Worm (Caenorhabditis elegans) whole organism, L4 larva: ENCODE data around the gene zig-4.

Experiments
- D1046.2 ChIP-seq: fragments of 200-800 bp; sonication (Bioruptor generic); IDR thresholded peaks from 2 replicates; pipeline ENCODE4 v1.3.6; 2022; ENCODE audit warnings: missing genetic modification characterization, missing compliant biosample characterization
- F10B5.3 ChIP-seq: sonication (generic microtip); optimal IDR thresholded peaks from 2 replicates; lab custom pipeline; 2016; ENCODE audit warnings: mild to moderate bottlenecking, missing genetic modification characterization, missing compliant biosample characterization
- F37D6.2 ChIP-seq: sonication (generic microtip); optimal IDR thresholded peaks from 2 replicates; lab custom pipeline; 2016; ENCODE audit warnings: mild to moderate bottlenecking, missing genetic modification characterization, missing compliant biosample characterization
- F49E8.2 ChIP-seq: sonication (generic microtip); optimal IDR thresholded peaks from 2 replicates; lab custom pipeline; 2016; ENCODE audit warnings: missing compliant biosample characterization, mild to moderate bottlenecking, missing genetic modification characterization, borderline replicate concordance
- Y105C5A.15 ChIP-seq: fragments of 200-800 bp; sonication (Bioruptor generic); IDR thresholded peaks from 2 replicates; pipeline ENCODE4 v1.3.6; 2022; ENCODE audit warnings: missing genetic modification characterization, missing compliant biosample characterization
- aly-2 ChIP-seq: sonication (generic microtip); optimal IDR thresholded peaks from 2 replicates; lab custom pipeline; 2018; ENCODE audit warnings: missing biosample characterization, missing genetic modification characterization
- ceh-28 ChIP-seq: fragments of 150-350 bp; optimal IDR thresholded peaks from 2 replicates; lab custom pipeline; 2014; ENCODE audit warnings: missing biosample characterization, missing genetic modification reagents, missing genetic modification characterization
- ceh-32 ChIP-seq: sonication (generic microtip); optimal IDR thresholded peaks from 2 replicates; lab custom pipeline; 2016; ENCODE audit warnings: mild to moderate bottlenecking, missing genetic modification characterization, missing compliant biosample characterization; ENCODE audit not compliant: poor library complexity
- ctbp-1 ChIP-seq: fragments of 200-800 bp; sonication (Bioruptor generic); IDR thresholded peaks from 2 replicates; pipeline ENCODE4 v1.3.6; 2022; ENCODE audit warnings: missing genetic modification reagents, missing genetic modification characterization, missing compliant biosample characterization
- daf-16 ChIP-seq, 3 experiments: sonication (generic microtip); optimal IDR thresholded peaks; 2 replicates each; lab custom pipeline; 2016 to 2017; ENCODE audit warnings: missing genetic modification characterization in 3 of 3, missing genetic modification reagents in 3 of 3, mild to moderate bottlenecking in 2 of 3, missing compliant biosample characterization in 2 of 3, missing biosample characterization in 1 of 3, moderate library complexity in 1 of 3
- daf-19 ChIP-seq: fragments of 200-800 bp; sonication (Bioruptor generic); conservative IDR thresholded peaks from 2 replicates; pipeline ENCODE4 v1.3.6; 2022; ENCODE audit warnings: missing genetic modification characterization, missing compliant biosample characterization
- daf-8 ChIP-seq: fragments of 200-800 bp; sonication (Bioruptor generic); IDR thresholded peaks from 2 replicates; pipeline ENCODE4 v1.3.6; 2022; ENCODE audit warnings: missing genetic modification characterization, missing compliant biosample characterization
- dpl-1 ChIP-seq: fragments of 150-350 bp; optimal IDR thresholded peaks from 2 replicates; lab custom pipeline; 2014; ENCODE audit warnings: missing biosample characterization, missing genetic modification reagents, missing genetic modification characterization
- duxl-1 ChIP-seq: sonication (generic microtip); optimal IDR thresholded peaks from 2 replicates; lab custom pipeline; 2016; ENCODE audit warnings: mild to moderate bottlenecking, missing genetic modification characterization, moderate library complexity, missing compliant biosample characterization; ENCODE audit not compliant: poor library complexity
- dve-1 ChIP-seq: sonication (generic microtip); optimal IDR thresholded peaks from 2 replicates; lab custom pipeline; 2017; ENCODE audit warnings: antibody characterized with exemption, mild to moderate bottlenecking, missing genetic modification characterization, missing compliant biosample characterization; ENCODE audit not compliant: insufficient read depth
- fkh-10 ChIP-seq: fragments of 150-350 bp; optimal IDR thresholded peaks from 2 replicates; lab custom pipeline; 2014; ENCODE audit warnings: missing biosample characterization, missing genetic modification reagents, missing genetic modification characterization
- fos-1 ChIP-seq: fragments of 150-350 bp; optimal IDR thresholded peaks from 2 replicates; lab custom pipeline; 2014; ENCODE audit warnings: missing biosample characterization, missing genetic modification characterization
- gei-8 ChIP-seq: fragments of 200-800 bp; sonication (Bioruptor generic); optimal IDR thresholded peaks from 2 replicates; lab custom pipeline; 2018; ENCODE audit warnings: mild to moderate bottlenecking, missing genetic modification characterization, missing compliant biosample characterization
- hif-1 ChIP-seq, 2 experiments: sonication (generic microtip); optimal IDR thresholded peaks; 2 replicates each; lab custom pipeline; 2016 to 2017; ENCODE audit warnings: missing compliant biosample characterization in 2 of 2, missing genetic modification characterization in 2 of 2, missing genetic modification reagents in 2 of 2, missing genotype in 2 of 2, mild to moderate bottlenecking in 1 of 2
- hmg-1.1 ChIP-seq: fragments of 200-800 bp; sonication (Bioruptor generic); IDR thresholded peaks from 2 replicates; pipeline ENCODE4 v1.3.6; 2022; ENCODE audit warnings: missing genetic modification reagents, missing genetic modification characterization, missing compliant biosample characterization
- lim-7 ChIP-seq: fragments of 200-800 bp; sonication (Bioruptor generic); IDR thresholded peaks from 2 replicates; pipeline ENCODE4 v1.3.6; 2022; ENCODE audit warnings: missing genetic modification characterization, missing compliant biosample characterization
- lin-1 ChIP-seq: fragments of 200-800 bp; sonication (Bioruptor generic); IDR thresholded peaks from 2 replicates; pipeline ENCODE4 v1.3.6; 2022; ENCODE audit warnings: missing genetic modification reagents, missing genetic modification characterization, missing compliant biosample characterization
- lin-13 ChIP-seq: fragments of 150-350 bp; optimal IDR thresholded peaks from 2 replicates; lab custom pipeline; 2014; ENCODE audit warnings: missing biosample characterization, missing genetic modification reagents, missing genetic modification characterization
- lin-29 ChIP-seq: fragments of 200-800 bp; sonication (Bioruptor generic); IDR thresholded peaks from 2 replicates; pipeline ENCODE4 v1.3.6; 2022; ENCODE audit warnings: missing genetic modification reagents, missing genetic modification characterization, missing compliant biosample characterization
- lin-38 ChIP-seq: fragments of 200-800 bp; sonication (Bioruptor generic); IDR thresholded peaks from 2 replicates; pipeline ENCODE4 v1.3.6; 2022; ENCODE audit warnings: missing genetic modification reagents, missing genetic modification characterization, missing compliant biosample characterization
- lin-39 ChIP-seq: fragments of 150-350 bp; optimal IDR thresholded peaks from 2 replicates; lab custom pipeline; 2014; ENCODE audit warnings: missing biosample characterization, missing genetic modification reagents, missing genetic modification characterization
- lsy-2 ChIP-seq, 2 experiments: fragments of 150-350 bp in 1 of 2; sonication (generic microtip) in 1 of 2; optimal IDR thresholded peaks; 2 replicates each; lab custom pipeline; 2014 to 2017; ENCODE audit warnings: missing biosample characterization in 2 of 2, missing genetic modification characterization in 2 of 2
- mdl-1 ChIP-seq, 2 experiments: fragments of 150-350 bp in 1 of 2; sonication (generic microtip) in 1 of 2; optimal IDR thresholded peaks; 2 replicates each; lab custom pipeline; 2014 to 2017; ENCODE audit warnings: missing biosample characterization in 2 of 2, missing genetic modification characterization in 2 of 2
- mxl-2 ChIP-seq: fragments of 200-800 bp; sonication (Bioruptor generic); conservative IDR thresholded peaks from 2 replicates; pipeline ENCODE4 v1.3.6; 2022; ENCODE audit warnings: missing genetic modification reagents, missing genetic modification characterization, missing compliant biosample characterization
- nhr-11 ChIP-seq: fragments of 150-350 bp; optimal IDR thresholded peaks from 2 replicates; lab custom pipeline; 2014; ENCODE audit warnings: missing biosample characterization, missing genetic modification characterization
- nhr-111 ChIP-seq: fragments of 200-800 bp; sonication (Bioruptor generic); optimal IDR thresholded peaks from 2 replicates; lab custom pipeline; 2018; ENCODE audit warnings: mild to moderate bottlenecking, missing genetic modification characterization, missing compliant biosample characterization
- nhr-237 ChIP-seq: sonication (generic microtip); optimal IDR thresholded peaks from 2 replicates; lab custom pipeline; 2017; ENCODE audit warnings: missing biosample characterization, missing genetic modification characterization
- nhr-25 ChIP-seq: sonication (generic microtip); optimal IDR thresholded peaks from 2 replicates; lab custom pipeline; 2017; ENCODE audit warnings: missing genetic modification characterization, mild to moderate bottlenecking, missing compliant biosample characterization, antibody characterized with exemption, moderate library complexity, borderline replicate concordance; ENCODE audit not compliant: insufficient read depth
- nhr-28 ChIP-seq: fragments of 150-350 bp; optimal IDR thresholded peaks from 2 replicates; lab custom pipeline; 2014; ENCODE audit warnings: missing biosample characterization, missing genetic modification characterization
- nhr-42 ChIP-seq: fragments of 200-800 bp; sonication (Bioruptor generic); IDR thresholded peaks from 2 replicates; pipeline ENCODE4 v1.3.6; 2022; ENCODE audit warnings: missing genetic modification characterization, missing compliant biosample characterization
- nhr-76 ChIP-seq: fragments of 150-350 bp; optimal IDR thresholded peaks from 2 replicates; lab custom pipeline; 2014; ENCODE audit warnings: missing biosample characterization, missing genetic modification characterization
- nhr-77 ChIP-seq: fragments of 150-350 bp; optimal IDR thresholded peaks from 2 replicates; lab custom pipeline; 2014; ENCODE audit warnings: missing biosample characterization, missing genetic modification characterization
- pha-4 ChIP-seq, 2 experiments: fragments of 150-350 bp in 1 of 2; fragments of 200-800 bp in 1 of 2; sonication (Bioruptor generic) in 1 of 2; IDR thresholded peaks in 1 of 2; optimal IDR thresholded peaks in 1 of 2; 2 replicates each; pipeline versions ENCODE4 v1.3.6 to Lab custom; 2014 to 2022; ENCODE audit warnings: missing genetic modification characterization in 2 of 2, missing genetic modification reagents in 2 of 2, missing biosample characterization in 1 of 2, missing compliant biosample characterization in 1 of 2
- pqm-1 ChIP-seq: sonication (generic microtip); optimal IDR thresholded peaks from 2 replicates; lab custom pipeline; 2017; ENCODE audit warnings: missing biosample characterization, missing genetic modification characterization
- saeg-2 ChIP-seq: fragments of 200-800 bp; sonication (Bioruptor generic); IDR thresholded peaks from 2 replicates; pipeline ENCODE4 v1.3.6; 2022; ENCODE audit warnings: missing genetic modification reagents, missing genetic modification characterization, missing compliant biosample characterization
- set-16 ChIP-seq: fragments of 200-800 bp; sonication (Bioruptor generic); IDR thresholded peaks from 2 replicates; pipeline ENCODE4 v1.3.6; 2022; ENCODE audit warnings: missing genetic modification reagents, missing genetic modification characterization, missing compliant biosample characterization
- spr-3 ChIP-seq: fragments of 200-800 bp; sonication (Bioruptor generic); optimal IDR thresholded peaks from 2 replicates; lab custom pipeline; 2018; ENCODE audit warnings: mild to moderate bottlenecking, missing genetic modification characterization, missing compliant biosample characterization
- unc-130 ChIP-seq: sonication (generic microtip); optimal IDR thresholded peaks from 2 replicates; lab custom pipeline; 2016; ENCODE audit warnings: missing genetic modification reagents, missing genetic modification characterization, missing compliant biosample characterization
- unc-62 ChIP-seq, 3 experiments: fragments of 150-350 bp in 1 of 3; sonication (generic microtip); optimal IDR thresholded peaks in 2 of 3; peaks in 1 of 3; 1 replicate in 1 of 3; 2 replicates in 2 of 3; lab custom pipeline; 2014 to 2017; ENCODE audit warnings: missing biosample characterization in 3 of 3, missing genetic modification characterization in 3 of 3, missing genetic modification reagents in 3 of 3, missing genotype in 1 of 3
- vab-7 ChIP-seq: fragments of 200-800 bp; sonication (Bioruptor generic); IDR thresholded peaks from 2 replicates; pipeline ENCODE4 v1.3.6; 2022; ENCODE audit warnings: missing genetic modification reagents, missing genetic modification characterization, missing compliant biosample characterization
- zip-11 ChIP-seq: fragments of 200-800 bp; sonication (Bioruptor generic); IDR thresholded peaks from 2 replicates; pipeline ENCODE4 v1.3.6; 2022; ENCODE audit warnings: missing genetic modification characterization, missing compliant biosample characterization
- zip-2 ChIP-seq: fragments of 150-350 bp; optimal IDR thresholded peaks from 2 replicates; lab custom pipeline; 2014; ENCODE audit warnings: missing biosample characterization, missing genetic modification characterization
- ztf-11 ChIP-seq: fragments of 150-350 bp; optimal IDR thresholded peaks from 2 replicates; lab custom pipeline; 2014; ENCODE audit warnings: missing biosample characterization, missing genetic modification characterization

Gene zig-4

ce11 chrX:7906430-7907014 lies 18.7 kb upstream of the zig-4 start, which contains the start of gene C39D10.1 (continued):
- TF ChIP-seq daf-16 (GFP tag; optimal IDR thresholded peaks at IDR 0.05; lab: Kevin White, UChicago) = peak; percentile 22 to 68
- no peak for TF ChIP-seq daf-16 (tag; optimal IDR thresholded peaks at IDR 0.05; lab: Kevin White, UChicago)
- TF ChIP-seq lim-7 (GFP tag; lab: Robert Waterston, UW) = peak; percentile 78
- TF ChIP-seq aly-2 (tag; lab: Kevin White, UChicago) = no peak
- TF ChIP-seq ceh-32 (tag; lab: Kevin White, UChicago) = no peak
- TF ChIP-seq F37D6.2 (tag; lab: Kevin White, UChicago) = no peak
- no peak for TF ChIP-seq pqm-1 (tag; lab: Kevin White, UChicago)
- TF ChIP-seq F49E8.2 (tag; lab: Kevin White, UChicago) = no peak
- TF ChIP-seq dpl-1 (GFP tag; lab: Kevin White, UChicago) = no peak
- no peak for TF ChIP-seq ceh-28 (tag; lab: Kevin White, UChicago)
- TF ChIP-seq F10B5.3 (tag; lab: Kevin White, UChicago) = no peak
- TF ChIP-seq nhr-237 (tag; lab: Kevin White, UChicago) = no peak
- no peak for TF ChIP-seq fos-1 (tag; lab: Kevin White, UChicago)
- TF ChIP-seq spr-3 = no peak
- no peak for TF ChIP-seq lin-39
- TF ChIP-seq lin-1 = no peak
- TF ChIP-seq mdl-1 (tag; optimal IDR thresholded peaks at IDR 0.05; lab: Kevin White, UChicago) = no peak
- no peak for TF ChIP-seq nhr-11 (tag; lab: Kevin White, UChicago)
- TF ChIP-seq zip-2 (tag; lab: Kevin White, UChicago) = peak; percentile 53
- TF ChIP-seq daf-19 (GFP tag; lab: Robert Waterston, UW) = 0 out of 2 replicates have a peak, but pooled peaks have one; percentile 30
- TF ChIP-seq nhr-111 (GFP tag; lab: Kevin White, UChicago) = no peak
- no peak for TF ChIP-seq fkh-10 (GFP tag; lab: Kevin White, UChicago)
- no peak for TF ChIP-seq nhr-25 (tag; lab: Kevin White, UChicago)
- TF ChIP-seq Y105C5A.15 (GFP tag; lab: Robert Waterston, UW) = no peak
- TF ChIP-seq duxl-1 (tag; lab: Kevin White, UChicago) = peak; percentile 36
- peak; percentile 12 for TF ChIP-seq nhr-28 (tag; lab: Kevin White, UChicago)
- TF ChIP-seq dve-1 = no peak
- TF ChIP-seq pha-4 (GFP tag; IDR thresholded peaks at IDR 0.05; lab: Robert Waterston, UW) = peak; percentile 67; the same call in 1 of the 2 replicates
- TF ChIP-seq pha-4 (tag; optimal IDR thresholded peaks at IDR 0.05; lab: Kevin White, UChicago) = no peak
- no peak for TF ChIP-seq nhr-77 (tag; lab: Kevin White, UChicago)
- TF ChIP-seq unc-62 (GFP tag; optimal IDR thresholded peaks at IDR 0.05 in 1 of 2; lab: Kevin White, UChicago) = peak in 1 of 2 experiments; percentile 96
- no peak for TF ChIP-seq unc-62 (tag; optimal IDR thresholded peaks at IDR 0.05; lab: Kevin White, UChicago)
- TF ChIP-seq lin-38 = no peak; the same call in none of the 2 replicates
- TF ChIP-seq mxl-2 (GFP tag; lab: Robert Waterston, UW) = no peak
- TF ChIP-seq vab-7 (GFP tag; lab: Robert Waterston, UW) = peak; percentile 79
- TF ChIP-seq saeg-2 = no peak
- TF ChIP-seq lin-13 (GFP tag; lab: Kevin White, UChicago) = peak; percentile 5
- no peak for TF ChIP-seq gei-8 (GFP tag; lab: Kevin White, UChicago)
- peak; percentile 37; the same call in 1 of the 2 replicates for TF ChIP-seq hmg-1.1 (GFP tag; lab: Robert Waterston, UW)
- TF ChIP-seq set-16 = no peak
- TF ChIP-seq ctbp-1 (GFP tag; lab: Robert Waterston, UW) = 0 out of 2 replicates have a peak, but pooled peaks have one; percentile 25
- TF ChIP-seq hif-1 (tag; optimal IDR thresholded peaks at IDR 0.05; lab: Kevin White, UChicago) = no peak
- no peak for TF ChIP-seq lin-29
- no peak for TF ChIP-seq daf-8
- TF ChIP-seq nhr-42 = no peak
- peak; percentile 29 for TF ChIP-seq unc-130 (GFP tag; lab: Kevin White, UChicago)
- peak; percentile 76; the same call in 1 of the 2 replicates for TF ChIP-seq D1046.2 (GFP tag; lab: Robert Waterston, UW)
- no peak for TF ChIP-seq ztf-11
- no peak for TF ChIP-seq nhr-76 (tag; lab: Kevin White, UChicago)
- no peak for TF ChIP-seq zip-11 (GFP tag; lab: Robert Waterston, UW)
- no peak for TF ChIP-seq lsy-2 (tag; optimal IDR thresholded peaks at IDR 0.05; lab: Kevin White, UChicago)
